Worm (Caenorhabditis elegans): ENCODE results near the gene C35D10.7.

DNA sequence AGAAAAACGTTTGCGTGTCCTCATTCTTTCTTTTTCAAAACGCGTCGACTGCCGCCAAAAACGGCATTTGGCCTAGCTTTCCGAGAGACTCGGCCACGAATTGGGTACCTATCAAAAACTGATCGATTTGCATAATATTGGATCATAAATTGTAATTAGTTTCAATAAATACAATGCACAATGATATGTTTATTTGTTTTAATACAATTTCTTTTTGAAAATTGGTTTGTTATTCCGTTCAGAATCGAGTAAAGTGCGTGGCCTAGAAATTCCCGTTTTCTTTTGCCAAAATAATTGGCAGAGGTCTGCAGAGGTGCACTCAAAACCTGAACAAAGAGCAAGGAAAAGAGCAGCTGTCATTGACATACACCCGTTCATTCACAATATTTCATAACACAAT is 49.4 kb downstream of the C35D10.7 start, which contains the start of gene F26F4.8:
- no peak for TF ChIP-seq T22C8.4 (GFP tag; IDR thresholded peaks at IDR 0.05)
- no peak for TF ChIP-seq ztf-23 (GFP tag; IDR thresholded peaks at IDR 0.05)
- no peak for TF ChIP-seq klf-2 (GFP tag; conservative IDR thresholded peaks at IDR 0.05)
- no peak for TF ChIP-seq ztf-29 (GFP tag; IDR thresholded peaks at IDR 0.05)
- TF ChIP-seq tab-1 (GFP tag; IDR thresholded peaks at IDR 0.05) = no peak
- TF ChIP-seq flt-1 (GFP tag; IDR thresholded peaks at IDR 0.05) = no peak
- TF ChIP-seq cog-1 (tag; optimal IDR thresholded peaks at IDR 0.05) = no peak
- TF ChIP-seq med-1 (GFP tag; optimal IDR thresholded peaks at IDR 0.05; ENCODE audit: insufficient read depth) = no peak
- TF ChIP-seq ref-1 (GFP tag; conservative IDR thresholded peaks at IDR 0.05) = no peak
